Worm (Caenorhabditis elegans) whole organism, L4/young adult: ENCODE results near the gene F42A10.5.

Experiments
- dao-5 ChIP-seq: sonication (generic microtip); optimal IDR thresholded peaks from 2 replicates; lab custom pipeline; 2016; ENCODE audit warnings: missing genotype, missing genetic modification characterization, moderate library complexity, missing compliant biosample characterization
- him-1 ChIP-seq: sonication (generic microtip); optimal IDR thresholded peaks from 2 replicates; lab custom pipeline; 2016; ENCODE audit warnings: missing genotype, missing genetic modification reagents, missing genetic modification characterization, missing compliant biosample characterization

DNA sequence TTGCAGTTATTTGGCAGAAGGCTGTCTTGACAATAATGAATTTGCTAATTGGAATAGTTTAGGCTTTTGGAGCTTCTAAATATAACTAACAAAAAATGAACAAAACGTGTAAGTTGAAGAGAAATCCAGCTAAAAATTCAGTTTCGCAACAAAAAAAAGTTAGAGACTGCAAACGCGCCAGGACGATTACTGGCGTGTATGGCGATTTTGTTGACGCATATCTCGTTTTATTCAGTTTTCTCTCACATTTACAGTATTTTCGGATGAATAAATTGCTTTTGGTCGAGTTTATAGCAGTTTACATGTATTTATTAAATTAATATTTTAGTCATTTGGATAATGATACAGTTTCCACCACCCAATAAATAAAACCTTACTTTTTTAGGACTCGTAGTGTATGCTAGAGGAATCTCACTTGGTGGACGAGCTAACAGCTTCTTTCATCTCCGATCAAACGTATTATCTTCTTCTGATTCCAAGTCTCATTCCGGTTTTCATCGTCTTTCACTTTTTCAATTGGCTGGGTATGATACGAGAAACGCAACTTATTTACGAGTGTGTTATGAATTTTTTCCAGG lies at the start of gene F42A10.5, which contains the start of gene abcf-3:
- TF ChIP-seq him-1 (tag; lab: Kevin White, UChicago) (no peak), dao-5 (no peak)
